Worm (Caenorhabditis elegans) whole organism, L4 larva: ENCODE data around the gene Y7A5A.5.
A peak's percentile ranks its signal among the peaks of the same experiment; 100 is the strongest.

Source experiments
- D1046.2 ChIP-seq: fragments of 200-800 bp; sonication (Bioruptor generic); IDR thresholded peaks from 2 replicates; pipeline ENCODE4 v1.3.6; 2022; ENCODE audit warnings: missing genetic modification characterization, missing compliant biosample characterization
- F26F4.8 ChIP-seq: fragments of 200-800 bp; sonication (Bioruptor generic); conservative IDR thresholded peaks from 2 replicates; pipeline ENCODE4 v1.3.6; 2022; ENCODE audit warnings: missing genetic modification characterization, missing compliant biosample characterization
- T20F7.1 ChIP-seq: fragments of 200-800 bp; sonication (Bioruptor generic); optimal IDR thresholded peaks from 2 replicates; lab custom pipeline; 2018; ENCODE audit warnings: mild to moderate bottlenecking, missing genetic modification characterization, missing compliant biosample characterization
- T26A8.4 ChIP-seq: fragments of 200-800 bp; sonication (Bioruptor generic); IDR thresholded peaks from 2 replicates; pipeline ENCODE4 v1.3.6; 2022; ENCODE audit warnings: missing genetic modification characterization, missing compliant biosample characterization
- Y105C5A.15 ChIP-seq: fragments of 200-800 bp; sonication (Bioruptor generic); IDR thresholded peaks from 2 replicates; pipeline ENCODE4 v1.3.6; 2022; ENCODE audit warnings: missing genetic modification characterization, missing compliant biosample characterization
- Y48G9A.11 ChIP-seq: fragments of 200-800 bp; sonication (Bioruptor generic); IDR thresholded peaks from 2 replicates; pipeline ENCODE4 v1.3.6; 2022; ENCODE audit warnings: missing genetic modification reagents, missing genetic modification characterization, missing compliant biosample characterization
- ZK546.5 ChIP-seq, 2 experiments: sonication (generic microtip); optimal IDR thresholded peaks; 2 replicates each; lab custom pipeline; 2017; ENCODE audit warnings: missing biosample characterization in 2 of 2, missing genetic modification characterization in 2 of 2
- ama-1 ChIP-seq: fragments of 150-350 bp; optimal IDR thresholded peaks from 2 replicates; lab custom pipeline; 2014; ENCODE audit warnings: inconsistent platforms, mixed read lengths
- attf-4 ChIP-seq: sonication (generic microtip); optimal IDR thresholded peaks from 3 replicates; lab custom pipeline; 2017; ENCODE audit warnings: missing biosample characterization, missing genetic modification characterization
- ceh-62 ChIP-seq: sonication (generic microtip); optimal IDR thresholded peaks from 2 replicates; lab custom pipeline; 2017; ENCODE audit warnings: missing biosample characterization, missing genetic modification characterization
- ceh-82 ChIP-seq: sonication (generic microtip); optimal IDR thresholded peaks from 2 replicates; lab custom pipeline; 2017; ENCODE audit warnings: missing biosample characterization, missing genetic modification characterization
- daf-12 ChIP-seq: fragments of 150-350 bp; optimal IDR thresholded peaks from 2 replicates; lab custom pipeline; 2014; ENCODE audit warnings: missing biosample characterization, missing genetic modification reagents, missing genetic modification characterization
- daf-16 ChIP-seq, 3 experiments: sonication (generic microtip); optimal IDR thresholded peaks; 2 replicates each; lab custom pipeline; 2016 to 2017; ENCODE audit warnings: missing genetic modification characterization in 3 of 3, missing genetic modification reagents in 3 of 3, mild to moderate bottlenecking in 2 of 3, missing compliant biosample characterization in 2 of 3, missing biosample characterization in 1 of 3, moderate library complexity in 1 of 3
- daf-19 ChIP-seq: fragments of 200-800 bp; sonication (Bioruptor generic); conservative IDR thresholded peaks from 2 replicates; pipeline ENCODE4 v1.3.6; 2022; ENCODE audit warnings: missing genetic modification characterization, missing compliant biosample characterization
- dmd-6 ChIP-seq: fragments of 200-800 bp; sonication (Bioruptor generic); IDR thresholded peaks from 2 replicates; pipeline ENCODE4 v1.3.6; 2022; ENCODE audit warnings: missing genetic modification reagents, missing genetic modification characterization, missing compliant biosample characterization
- dmd-9 ChIP-seq: fragments of 200-800 bp; sonication (Bioruptor generic); IDR thresholded peaks from 2 replicates; pipeline ENCODE4 v1.3.6; 2022; ENCODE audit warnings: missing genetic modification reagents, missing genetic modification characterization, missing compliant biosample characterization
- dpl-1 ChIP-seq: fragments of 150-350 bp; optimal IDR thresholded peaks from 2 replicates; lab custom pipeline; 2014; ENCODE audit warnings: missing biosample characterization, missing genetic modification reagents, missing genetic modification characterization
- egl-27 ChIP-seq: sonication (generic microtip); optimal IDR thresholded peaks from 3 replicates; lab custom pipeline; 2017; ENCODE audit warnings: missing biosample characterization, missing genetic modification reagents, missing genetic modification characterization
- egl-43 ChIP-seq: fragments of 200-800 bp; sonication (Bioruptor generic); IDR thresholded peaks from 2 replicates; pipeline ENCODE4 v1.3.6; 2022; ENCODE audit warnings: missing genetic modification reagents, missing genetic modification characterization, missing compliant biosample characterization
- hif-1 ChIP-seq, 2 experiments: sonication (generic microtip); optimal IDR thresholded peaks; 2 replicates each; lab custom pipeline; 2016 to 2017; ENCODE audit warnings: missing compliant biosample characterization in 2 of 2, missing genetic modification characterization in 2 of 2, missing genetic modification reagents in 2 of 2, missing genotype in 2 of 2, mild to moderate bottlenecking in 1 of 2
- lim-7 ChIP-seq: fragments of 200-800 bp; sonication (Bioruptor generic); IDR thresholded peaks from 2 replicates; pipeline ENCODE4 v1.3.6; 2022; ENCODE audit warnings: missing genetic modification characterization, missing compliant biosample characterization
- lin-13 ChIP-seq: fragments of 150-350 bp; optimal IDR thresholded peaks from 2 replicates; lab custom pipeline; 2014; ENCODE audit warnings: missing biosample characterization, missing genetic modification reagents, missing genetic modification characterization
- lin-29 ChIP-seq: fragments of 200-800 bp; sonication (Bioruptor generic); IDR thresholded peaks from 2 replicates; pipeline ENCODE4 v1.3.6; 2022; ENCODE audit warnings: missing genetic modification reagents, missing genetic modification characterization, missing compliant biosample characterization
- lin-38 ChIP-seq: fragments of 200-800 bp; sonication (Bioruptor generic); IDR thresholded peaks from 2 replicates; pipeline ENCODE4 v1.3.6; 2022; ENCODE audit warnings: missing genetic modification reagents, missing genetic modification characterization, missing compliant biosample characterization
- lin-39 ChIP-seq: fragments of 150-350 bp; optimal IDR thresholded peaks from 2 replicates; lab custom pipeline; 2014; ENCODE audit warnings: missing biosample characterization, missing genetic modification reagents, missing genetic modification characterization
- lsy-2 ChIP-seq, 2 experiments: fragments of 150-350 bp in 1 of 2; sonication (generic microtip) in 1 of 2; optimal IDR thresholded peaks; 2 replicates each; lab custom pipeline; 2014 to 2017; ENCODE audit warnings: missing biosample characterization in 2 of 2, missing genetic modification characterization in 2 of 2
- mdt-29 ChIP-seq: fragments of 200-800 bp; sonication (Bioruptor generic); IDR thresholded peaks from 2 replicates; pipeline ENCODE4 v1.3.6; 2022; ENCODE audit warnings: missing genetic modification reagents, missing genetic modification characterization, missing compliant biosample characterization
- mxl-3 ChIP-seq: fragments of 200-800 bp; sonication (Bioruptor generic); optimal IDR thresholded peaks from 2 replicates; lab custom pipeline; 2018; ENCODE audit warnings: mild to moderate bottlenecking, missing genetic modification characterization, missing compliant biosample characterization
- nhr-111 ChIP-seq: fragments of 200-800 bp; sonication (Bioruptor generic); optimal IDR thresholded peaks from 2 replicates; lab custom pipeline; 2018; ENCODE audit warnings: mild to moderate bottlenecking, missing genetic modification characterization, missing compliant biosample characterization
- nhr-25 ChIP-seq: sonication (generic microtip); optimal IDR thresholded peaks from 2 replicates; lab custom pipeline; 2017; ENCODE audit warnings: missing genetic modification characterization, mild to moderate bottlenecking, missing compliant biosample characterization, antibody characterized with exemption, moderate library complexity, borderline replicate concordance; ENCODE audit not compliant: insufficient read depth
- nhr-41 ChIP-seq: fragments of 200-800 bp; sonication (Bioruptor generic); IDR thresholded peaks from 2 replicates; pipeline ENCODE4 v1.3.6; 2022; ENCODE audit warnings: missing genetic modification reagents, missing genetic modification characterization, missing compliant biosample characterization
- nhr-42 ChIP-seq: fragments of 200-800 bp; sonication (Bioruptor generic); IDR thresholded peaks from 2 replicates; pipeline ENCODE4 v1.3.6; 2022; ENCODE audit warnings: missing genetic modification characterization, missing compliant biosample characterization
- nhr-48 ChIP-seq: sonication (generic microtip); optimal IDR thresholded peaks from 2 replicates; lab custom pipeline; 2016; ENCODE audit warnings: mild to moderate bottlenecking, missing genetic modification characterization, missing compliant biosample characterization
- nhr-6 ChIP-seq: fragments of 150-350 bp; optimal IDR thresholded peaks from 2 replicates; lab custom pipeline; 2014; ENCODE audit warnings: missing biosample characterization, missing genetic modification characterization
- nhr-76 ChIP-seq: fragments of 150-350 bp; optimal IDR thresholded peaks from 2 replicates; lab custom pipeline; 2014; ENCODE audit warnings: missing biosample characterization, missing genetic modification characterization
- nhr-77 ChIP-seq: fragments of 150-350 bp; optimal IDR thresholded peaks from 2 replicates; lab custom pipeline; 2014; ENCODE audit warnings: missing biosample characterization, missing genetic modification characterization
- pha-4 ChIP-seq, 2 experiments: fragments of 150-350 bp in 1 of 2; fragments of 200-800 bp in 1 of 2; sonication (Bioruptor generic) in 1 of 2; IDR thresholded peaks in 1 of 2; optimal IDR thresholded peaks in 1 of 2; 2 replicates each; pipeline versions ENCODE4 v1.3.6 to Lab custom; 2014 to 2022; ENCODE audit warnings: missing genetic modification characterization in 2 of 2, missing genetic modification reagents in 2 of 2, missing biosample characterization in 1 of 2, missing compliant biosample characterization in 1 of 2
- pqm-1 ChIP-seq: sonication (generic microtip); optimal IDR thresholded peaks from 2 replicates; lab custom pipeline; 2017; ENCODE audit warnings: missing biosample characterization, missing genetic modification characterization
- rbr-2 ChIP-seq: sonication (generic microtip); optimal IDR thresholded peaks from 2 replicates; lab custom pipeline; 2016; ENCODE audit warnings: missing genotype, missing genetic modification characterization, missing compliant biosample characterization
- sdz-12 ChIP-seq: fragments of 200-800 bp; sonication (Bioruptor generic); optimal IDR thresholded peaks from 2 replicates; lab custom pipeline; 2018; ENCODE audit warnings: mild to moderate bottlenecking, missing genetic modification characterization, missing compliant biosample characterization
- snpc-1.2 ChIP-seq: fragments of 200-800 bp; sonication (Bioruptor generic); IDR thresholded peaks from 2 replicates; pipeline ENCODE4 v1.3.6; 2022; ENCODE audit warnings: missing genetic modification reagents, missing genetic modification characterization, missing compliant biosample characterization
- spr-1 ChIP-seq: sonication (generic microtip); optimal IDR thresholded peaks from 2 replicates; lab custom pipeline; 2016; ENCODE audit warnings: mild to moderate bottlenecking, missing genetic modification characterization, missing compliant biosample characterization
- tag-97 ChIP-seq: fragments of 200-800 bp; sonication (Bioruptor generic); IDR thresholded peaks from 2 replicates; pipeline ENCODE4 v1.3.6; 2022; ENCODE audit warnings: missing genetic modification characterization, missing compliant biosample characterization
- unc-62 ChIP-seq, 3 experiments: fragments of 150-350 bp in 1 of 3; sonication (generic microtip); optimal IDR thresholded peaks in 2 of 3; peaks in 1 of 3; 1 replicate in 1 of 3; 2 replicates in 2 of 3; lab custom pipeline; 2014 to 2017; ENCODE audit warnings: missing biosample characterization in 3 of 3, missing genetic modification characterization in 3 of 3, missing genetic modification reagents in 3 of 3, missing genotype in 1 of 3
- zag-1 ChIP-seq: fragments of 150-350 bp; optimal IDR thresholded peaks from 2 replicates; lab custom pipeline; 2014; ENCODE audit warnings: missing biosample characterization, missing genetic modification characterization
- zfp-2 ChIP-seq: sonication (generic microtip); optimal IDR thresholded peaks from 2 replicates; lab custom pipeline; 2016; ENCODE audit warnings: mild to moderate bottlenecking, missing genetic modification characterization, missing compliant biosample characterization
- zip-11 ChIP-seq: fragments of 200-800 bp; sonication (Bioruptor generic); IDR thresholded peaks from 2 replicates; pipeline ENCODE4 v1.3.6; 2022; ENCODE audit warnings: missing genetic modification characterization, missing compliant biosample characterization
- zip-2 ChIP-seq: fragments of 150-350 bp; optimal IDR thresholded peaks from 2 replicates; lab custom pipeline; 2014; ENCODE audit warnings: missing biosample characterization, missing genetic modification characterization

Gene Y7A5A.5

DNA sequence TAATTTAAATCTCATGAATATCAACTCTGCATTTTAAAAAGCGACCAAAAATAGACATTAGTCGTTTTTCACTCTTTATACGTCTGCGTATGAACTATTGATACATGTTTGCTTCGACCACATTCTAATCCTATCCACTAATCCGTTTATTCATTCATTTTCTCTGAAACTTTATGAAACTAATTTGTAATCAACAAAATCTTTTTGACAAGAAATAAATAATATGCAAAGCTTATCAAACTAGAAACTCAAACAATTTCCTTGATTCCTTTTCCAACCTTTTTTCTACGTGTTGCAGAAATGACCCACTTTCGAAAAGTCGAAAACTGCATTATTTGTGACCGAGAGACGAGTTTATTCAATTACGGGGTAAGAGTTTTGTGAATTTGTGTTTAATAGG, 44.3 kb downstream of the Y7A5A.5 start, which contains the start of gene nhr-255:
TSS of gene nhr-255 (plus strand) at position 301 of the 400 bp plus-strand sequence.
- TF ChIP-seq zfp-2 (tag; lab: Kevin White, UChicago) (no peak), ZK546.5 (tag; optimal IDR thresholded peaks at IDR 0.05; lab: Kevin White, UChicago) (no peak), lsy-2 (tag; optimal IDR thresholded peaks at IDR 0.05; lab: Kevin White, UChicago) (no peak), attf-4 (tag; lab: Kevin White, UChicago) (no peak), spr-1 (tag; lab: Kevin White, UChicago) (no peak), ama-1 (lab: Kevin White, UChicago) (no peak), D1046.2 (GFP tag; lab: Robert Waterston, UW) (no peak), nhr-42 (no peak), daf-12 (tag; lab: Kevin White, UChicago) (no peak), nhr-25 (tag; lab: Kevin White, UChicago) (no peak)

DNA sequence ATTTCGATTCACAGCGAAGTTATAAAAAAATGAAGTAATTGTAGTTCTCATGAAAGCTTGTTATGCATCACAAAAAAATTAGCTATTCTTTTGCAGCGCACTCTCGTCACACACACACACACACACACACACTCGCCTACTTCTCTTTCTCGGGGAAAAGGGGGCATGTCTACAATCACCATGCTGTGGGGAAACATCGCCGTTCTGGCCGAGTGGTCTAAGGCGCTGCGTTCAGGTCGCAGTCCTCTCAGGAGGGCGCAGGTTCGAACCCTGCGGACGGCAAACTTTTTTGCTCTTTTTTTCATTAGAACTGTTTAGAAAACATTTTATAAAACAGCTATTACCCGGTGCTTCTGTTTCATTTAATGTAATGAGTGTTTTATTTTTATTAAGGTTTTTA, 44.8 kb downstream of the Y7A5A.5 start:
- peak; percentile 35 to 78 for TF ChIP-seq daf-16 (GFP tag; optimal IDR thresholded peaks at IDR 0.05; lab: Kevin White, UChicago)
- TF ChIP-seq daf-16 (tag; optimal IDR thresholded peaks at IDR 0.05; lab: Kevin White, UChicago): peak; percentile 75
- peak; percentile 79 for TF ChIP-seq lin-38 (GFP tag; lab: Robert Waterston, UW)
- TF ChIP-seq nhr-41 (GFP tag; lab: Robert Waterston, UW): 0 out of 2 replicates have a peak, but pooled peaks have one; percentile 40
- peak; percentile 45; the same call in 1 of the 2 replicates for TF ChIP-seq lin-29 (GFP tag; lab: Robert Waterston, UW)
- TF ChIP-seq dmd-6: peak; percentile 80
- no peak for TF ChIP-seq daf-19 (GFP tag; lab: Robert Waterston, UW)
- TF ChIP-seq F26F4.8 (GFP tag; lab: Robert Waterston, UW): peak; percentile 76; the same call in 1 of the 2 replicates
- TF ChIP-seq mxl-3 (GFP tag; lab: Kevin White, UChicago): peak; percentile 4
- TF ChIP-seq hif-1 (tag; optimal IDR thresholded peaks at IDR 0.05; lab: Kevin White, UChicago): peak in 1 of 2 experiments; percentile 65
- no peak for TF ChIP-seq zag-1 (tag; lab: Kevin White, UChicago)
- TF ChIP-seq nhr-111: peak; percentile 84
- TF ChIP-seq pqm-1 (tag; lab: Kevin White, UChicago): no peak
- TF ChIP-seq lin-39: no peak
- TF ChIP-seq sdz-12: no peak
- no peak for TF ChIP-seq zip-11
- TF ChIP-seq pha-4 (GFP tag; IDR thresholded peaks at IDR 0.05; lab: Robert Waterston, UW): peak; percentile 94
- TF ChIP-seq pha-4 (tag; optimal IDR thresholded peaks at IDR 0.05; lab: Kevin White, UChicago): no peak
- peak; percentile 78 for TF ChIP-seq rbr-2 (tag; lab: Kevin White, UChicago)
- TF ChIP-seq zip-2 (tag; lab: Kevin White, UChicago): no peak
- TF ChIP-seq mdt-29 (GFP tag; lab: Robert Waterston, UW): peak; percentile 48; the same call in 1 of the 2 replicates
- no peak for TF ChIP-seq unc-62 (GFP tag; optimal IDR thresholded peaks at IDR 0.05 in 1 of 2; lab: Kevin White, UChicago)
- no peak for TF ChIP-seq unc-62 (tag; optimal IDR thresholded peaks at IDR 0.05; lab: Kevin White, UChicago)
- no peak for TF ChIP-seq ceh-62
- TF ChIP-seq snpc-1.2 (GFP tag; lab: Robert Waterston, UW): peak; percentile 89
- peak; percentile 83 for TF ChIP-seq nhr-42
- TF ChIP-seq Y105C5A.15 (GFP tag; lab: Robert Waterston, UW): peak; percentile 86
- TF ChIP-seq lim-7 (GFP tag; lab: Robert Waterston, UW): peak; percentile 88
- peak; percentile 41 for TF ChIP-seq nhr-48 (tag; lab: Kevin White, UChicago)
- TF ChIP-seq egl-43 (GFP tag; lab: Robert Waterston, UW): peak; percentile 96
- TF ChIP-seq egl-27: no peak
- TF ChIP-seq tag-97 (GFP tag; lab: Robert Waterston, UW): no peak
- TF ChIP-seq dmd-9 (GFP tag; lab: Robert Waterston, UW): peak; percentile 88
- no peak for TF ChIP-seq ceh-82 (tag; lab: Kevin White, UChicago)
- TF ChIP-seq D1046.2 (GFP tag; lab: Robert Waterston, UW): peak; percentile 79; the same call in 1 of the 2 replicates
- TF ChIP-seq nhr-6 (tag; lab: Kevin White, UChicago): peak; percentile 8
- TF ChIP-seq dpl-1 (GFP tag; lab: Kevin White, UChicago): peak; percentile 1
- TF ChIP-seq T26A8.4 (GFP tag; lab: Robert Waterston, UW): peak; percentile 83
- peak; percentile 67 for TF ChIP-seq Y48G9A.11
- peak; percentile 68 for TF ChIP-seq T20F7.1 (GFP tag; lab: Kevin White, UChicago)
- TF ChIP-seq nhr-77 (tag; lab: Kevin White, UChicago): peak; percentile 48
- no peak for TF ChIP-seq lin-13 (GFP tag; lab: Kevin White, UChicago)
- TF ChIP-seq nhr-76 (tag; lab: Kevin White, UChicago): no peak
